Worm (Caenorhabditis elegans) whole organism, L4 larva: Measurements from ENCODE around the gene R10E9.2.

Source experiments
- F44E2.7 ChIP-seq: fragments of 200-800 bp; sonication (Bioruptor generic); IDR thresholded peaks from 2 replicates; pipeline ENCODE4 v2.1.2; 2022; ENCODE audit warnings: missing genetic modification characterization, missing compliant biosample characterization
- T26A8.4 ChIP-seq: fragments of 200-800 bp; sonication (Bioruptor generic); IDR thresholded peaks from 2 replicates; pipeline ENCODE4 v1.3.6; 2022; ENCODE audit warnings: missing genetic modification characterization, missing compliant biosample characterization
- Y5F2A.4 ChIP-seq: fragments of 200-800 bp; sonication (Bioruptor generic); optimal IDR thresholded peaks from 2 replicates; lab custom pipeline; 2018; ENCODE audit warnings: mild to moderate bottlenecking, missing genetic modification characterization, missing compliant biosample characterization
- aha-1 ChIP-seq: fragments of 150-350 bp; peaks from one replicate; lab custom pipeline; 2014; ENCODE audit warnings: missing biosample characterization, missing genetic modification characterization
- arid-1 ChIP-seq: fragments of 200-800 bp; sonication (Bioruptor generic); conservative IDR thresholded peaks from 2 replicates; pipeline ENCODE4 v1.3.6; 2022; ENCODE audit warnings: missing genetic modification reagents, missing genetic modification characterization, missing compliant biosample characterization
- attf-4 ChIP-seq: sonication (generic microtip); optimal IDR thresholded peaks from 3 replicates; lab custom pipeline; 2017; ENCODE audit warnings: missing biosample characterization, missing genetic modification characterization
- ceh-28 ChIP-seq: fragments of 150-350 bp; optimal IDR thresholded peaks from 2 replicates; lab custom pipeline; 2014; ENCODE audit warnings: missing biosample characterization, missing genetic modification reagents, missing genetic modification characterization
- ctbp-1 ChIP-seq: fragments of 200-800 bp; sonication (Bioruptor generic); IDR thresholded peaks from 2 replicates; pipeline ENCODE4 v1.3.6; 2022; ENCODE audit warnings: missing genetic modification reagents, missing genetic modification characterization, missing compliant biosample characterization
- daf-8 ChIP-seq: fragments of 200-800 bp; sonication (Bioruptor generic); IDR thresholded peaks from 2 replicates; pipeline ENCODE4 v1.3.6; 2022; ENCODE audit warnings: missing genetic modification characterization, missing compliant biosample characterization
- dmd-6 ChIP-seq: fragments of 200-800 bp; sonication (Bioruptor generic); IDR thresholded peaks from 2 replicates; pipeline ENCODE4 v1.3.6; 2022; ENCODE audit warnings: missing genetic modification reagents, missing genetic modification characterization, missing compliant biosample characterization
- dmd-8 ChIP-seq: fragments of 200-800 bp; sonication (Bioruptor generic); IDR thresholded peaks from 2 replicates; pipeline ENCODE4 v1.3.6; 2022; ENCODE audit warnings: missing genetic modification characterization, missing compliant biosample characterization
- dve-1 ChIP-seq: sonication (generic microtip); optimal IDR thresholded peaks from 2 replicates; lab custom pipeline; 2017; ENCODE audit warnings: antibody characterized with exemption, mild to moderate bottlenecking, missing genetic modification characterization, missing compliant biosample characterization; ENCODE audit not compliant: insufficient read depth
- fkh-10 ChIP-seq: fragments of 150-350 bp; optimal IDR thresholded peaks from 2 replicates; lab custom pipeline; 2014; ENCODE audit warnings: missing biosample characterization, missing genetic modification reagents, missing genetic modification characterization
- fos-1 ChIP-seq: fragments of 150-350 bp; optimal IDR thresholded peaks from 2 replicates; lab custom pipeline; 2014; ENCODE audit warnings: missing biosample characterization, missing genetic modification characterization
- gei-8 ChIP-seq: fragments of 200-800 bp; sonication (Bioruptor generic); optimal IDR thresholded peaks from 2 replicates; lab custom pipeline; 2018; ENCODE audit warnings: mild to moderate bottlenecking, missing genetic modification characterization, missing compliant biosample characterization
- hif-1 ChIP-seq, 2 experiments: sonication (generic microtip); optimal IDR thresholded peaks; 2 replicates each; lab custom pipeline; 2016 to 2017; ENCODE audit warnings: missing compliant biosample characterization in 2 of 2, missing genetic modification characterization in 2 of 2, missing genetic modification reagents in 2 of 2, missing genotype in 2 of 2, mild to moderate bottlenecking in 1 of 2
- hlh-11 ChIP-seq: fragments of 200-800 bp; sonication (Bioruptor generic); optimal IDR thresholded peaks from 2 replicates; lab custom pipeline; 2018; ENCODE audit warnings: mild to moderate bottlenecking, missing genetic modification characterization, missing compliant biosample characterization
- hlh-30 ChIP-seq: sonication (generic microtip); optimal IDR thresholded peaks from 2 replicates; lab custom pipeline; 2017; ENCODE audit warnings: antibody characterized with exemption, mild to moderate bottlenecking, missing genetic modification characterization, missing compliant biosample characterization; ENCODE audit not compliant: insufficient read depth
- hmg-1.1 ChIP-seq: fragments of 200-800 bp; sonication (Bioruptor generic); IDR thresholded peaks from 2 replicates; pipeline ENCODE4 v1.3.6; 2022; ENCODE audit warnings: missing genetic modification reagents, missing genetic modification characterization, missing compliant biosample characterization
- jun-1 ChIP-seq: fragments of 150-350 bp; optimal IDR thresholded peaks from 2 replicates; lab custom pipeline; 2014; ENCODE audit warnings: missing biosample characterization, missing genetic modification reagents, missing genetic modification characterization
- lin-13 ChIP-seq: fragments of 150-350 bp; optimal IDR thresholded peaks from 2 replicates; lab custom pipeline; 2014; ENCODE audit warnings: missing biosample characterization, missing genetic modification reagents, missing genetic modification characterization
- lin-38 ChIP-seq: fragments of 200-800 bp; sonication (Bioruptor generic); IDR thresholded peaks from 2 replicates; pipeline ENCODE4 v1.3.6; 2022; ENCODE audit warnings: missing genetic modification reagents, missing genetic modification characterization, missing compliant biosample characterization
- lsy-2 ChIP-seq, 2 experiments: fragments of 150-350 bp in 1 of 2; sonication (generic microtip) in 1 of 2; optimal IDR thresholded peaks; 2 replicates each; lab custom pipeline; 2014 to 2017; ENCODE audit warnings: missing biosample characterization in 2 of 2, missing genetic modification characterization in 2 of 2
- madf-5 ChIP-seq, 2 experiments: fragments of 200-800 bp; sonication (Bioruptor generic); IDR thresholded peaks; 2 replicates each; pipeline ENCODE4 v1.3.6; 2022; ENCODE audit warnings: missing compliant biosample characterization in 2 of 2, missing genetic modification characterization in 2 of 2
- madf-9 ChIP-seq: fragments of 200-800 bp; sonication (Bioruptor generic); conservative IDR thresholded peaks from 2 replicates; pipeline ENCODE4 v1.3.6; 2022; ENCODE audit warnings: missing genetic modification reagents, missing genetic modification characterization, missing compliant biosample characterization
- mdl-1 ChIP-seq, 2 experiments: fragments of 150-350 bp in 1 of 2; sonication (generic microtip) in 1 of 2; optimal IDR thresholded peaks; 2 replicates each; lab custom pipeline; 2014 to 2017; ENCODE audit warnings: missing biosample characterization in 2 of 2, missing genetic modification characterization in 2 of 2
- mdt-29 ChIP-seq: fragments of 200-800 bp; sonication (Bioruptor generic); IDR thresholded peaks from 2 replicates; pipeline ENCODE4 v1.3.6; 2022; ENCODE audit warnings: missing genetic modification reagents, missing genetic modification characterization, missing compliant biosample characterization
- mep-1 ChIP-seq: fragments of 150-350 bp; sonication (generic microtip); optimal IDR thresholded peaks from 3 replicates; lab custom pipeline; 2014; ENCODE audit warnings: missing biosample characterization, missing genetic modification characterization
- nhr-10 ChIP-seq: fragments of 150-350 bp; optimal IDR thresholded peaks from 2 replicates; lab custom pipeline; 2014; ENCODE audit warnings: missing biosample characterization, missing genetic modification characterization
- nhr-11 ChIP-seq: fragments of 150-350 bp; optimal IDR thresholded peaks from 2 replicates; lab custom pipeline; 2014; ENCODE audit warnings: missing biosample characterization, missing genetic modification characterization
- nhr-237 ChIP-seq: sonication (generic microtip); optimal IDR thresholded peaks from 2 replicates; lab custom pipeline; 2017; ENCODE audit warnings: missing biosample characterization, missing genetic modification characterization
- nhr-28 ChIP-seq: fragments of 150-350 bp; optimal IDR thresholded peaks from 2 replicates; lab custom pipeline; 2014; ENCODE audit warnings: missing biosample characterization, missing genetic modification characterization
- nhr-41 ChIP-seq: fragments of 200-800 bp; sonication (Bioruptor generic); IDR thresholded peaks from 2 replicates; pipeline ENCODE4 v1.3.6; 2022; ENCODE audit warnings: missing genetic modification reagents, missing genetic modification characterization, missing compliant biosample characterization
- nhr-48 ChIP-seq: sonication (generic microtip); optimal IDR thresholded peaks from 2 replicates; lab custom pipeline; 2016; ENCODE audit warnings: mild to moderate bottlenecking, missing genetic modification characterization, missing compliant biosample characterization
- nhr-6 ChIP-seq: fragments of 150-350 bp; optimal IDR thresholded peaks from 2 replicates; lab custom pipeline; 2014; ENCODE audit warnings: missing biosample characterization, missing genetic modification characterization
- pha-4 ChIP-seq, 2 experiments: fragments of 150-350 bp in 1 of 2; fragments of 200-800 bp in 1 of 2; sonication (Bioruptor generic) in 1 of 2; IDR thresholded peaks in 1 of 2; optimal IDR thresholded peaks in 1 of 2; 2 replicates each; pipeline versions ENCODE4 v1.3.6 to Lab custom; 2014 to 2022; ENCODE audit warnings: missing genetic modification characterization in 2 of 2, missing genetic modification reagents in 2 of 2, missing biosample characterization in 1 of 2, missing compliant biosample characterization in 1 of 2
- php-3 ChIP-seq: fragments of 200-800 bp; sonication (Bioruptor generic); IDR thresholded peaks from 2 replicates; pipeline ENCODE4 v1.3.6; 2022; ENCODE audit warnings: missing genetic modification reagents, missing genetic modification characterization, missing compliant biosample characterization
- pqm-1 ChIP-seq: sonication (generic microtip); optimal IDR thresholded peaks from 2 replicates; lab custom pipeline; 2017; ENCODE audit warnings: missing biosample characterization, missing genetic modification characterization
- rbr-2 ChIP-seq: sonication (generic microtip); optimal IDR thresholded peaks from 2 replicates; lab custom pipeline; 2016; ENCODE audit warnings: missing genotype, missing genetic modification characterization, missing compliant biosample characterization
- set-16 ChIP-seq: fragments of 200-800 bp; sonication (Bioruptor generic); IDR thresholded peaks from 2 replicates; pipeline ENCODE4 v1.3.6; 2022; ENCODE audit warnings: missing genetic modification reagents, missing genetic modification characterization, missing compliant biosample characterization
- spr-1 ChIP-seq: sonication (generic microtip); optimal IDR thresholded peaks from 2 replicates; lab custom pipeline; 2016; ENCODE audit warnings: mild to moderate bottlenecking, missing genetic modification characterization, missing compliant biosample characterization
- unc-62 ChIP-seq, 3 experiments: fragments of 150-350 bp in 1 of 3; sonication (generic microtip); optimal IDR thresholded peaks in 2 of 3; peaks in 1 of 3; 1 replicate in 1 of 3; 2 replicates in 2 of 3; lab custom pipeline; 2014 to 2017; ENCODE audit warnings: missing biosample characterization in 3 of 3, missing genetic modification characterization in 3 of 3, missing genetic modification reagents in 3 of 3, missing genotype in 1 of 3
- zag-1 ChIP-seq: fragments of 150-350 bp; optimal IDR thresholded peaks from 2 replicates; lab custom pipeline; 2014; ENCODE audit warnings: missing biosample characterization, missing genetic modification characterization
- zfp-3 ChIP-seq: fragments of 200-800 bp; sonication (Bioruptor generic); conservative IDR thresholded peaks from 2 replicates; pipeline ENCODE4 v1.3.6; 2022; ENCODE audit warnings: missing genetic modification reagents, missing genetic modification characterization, missing compliant biosample characterization
- zip-11 ChIP-seq: fragments of 200-800 bp; sonication (Bioruptor generic); IDR thresholded peaks from 2 replicates; pipeline ENCODE4 v1.3.6; 2022; ENCODE audit warnings: missing genetic modification characterization, missing compliant biosample characterization

R10E9.2 gene

ce11 chrIII:3984049-3984484 lies 19.9 kb upstream of the R10E9.2 start (continued):
- TF ChIP-seq ceh-28 (tag; lab: Kevin White, UChicago) = no peak
- peak; percentile 75 to 86 for TF ChIP-seq mdl-1 (tag; optimal IDR thresholded peaks at IDR 0.05; lab: Kevin White, UChicago)
- TF ChIP-seq fos-1 = no peak
- TF ChIP-seq Y5F2A.4 (GFP tag; lab: Kevin White, UChicago) = no peak
- no peak for TF ChIP-seq daf-8 (GFP tag; lab: Robert Waterston, UW)
- no peak for TF ChIP-seq spr-1
- TF ChIP-seq php-3 = no peak
- peak; percentile 56 for TF ChIP-seq hmg-1.1 (GFP tag; lab: Robert Waterston, UW)
- peak; percentile 39 for TF ChIP-seq nhr-11
- TF ChIP-seq arid-1 = no peak
- TF ChIP-seq rbr-2 (tag; lab: Kevin White, UChicago) = peak; percentile 76
- TF ChIP-seq unc-62 (GFP tag; optimal IDR thresholded peaks at IDR 0.05 in 1 of 2; lab: Kevin White, UChicago) = no peak
- no peak for TF ChIP-seq unc-62 (tag; optimal IDR thresholded peaks at IDR 0.05; lab: Kevin White, UChicago)
- peak; percentile 43 for TF ChIP-seq mep-1 (tag; lab: Kevin White, UChicago)
- peak; percentile 72 for TF ChIP-seq set-16 (GFP tag; lab: Robert Waterston, UW)
- TF ChIP-seq madf-9 (GFP tag; lab: Robert Waterston, UW) = peak; percentile 86
- peak in 1 of 2 experiments; percentile 52 for TF ChIP-seq hif-1 (tag; optimal IDR thresholded peaks at IDR 0.05; lab: Kevin White, UChicago)
- TF ChIP-seq mdt-29 = no peak
- TF ChIP-seq lin-13 (GFP tag; lab: Kevin White, UChicago) = no peak
- peak in 1 of 2 experiments; percentile 18 for TF ChIP-seq lsy-2 (tag; optimal IDR thresholded peaks at IDR 0.05; lab: Kevin White, UChicago)
- TF ChIP-seq dmd-6 (GFP tag; lab: Robert Waterston, UW) = peak; percentile 39
- TF ChIP-seq aha-1 (tag; lab: Kevin White, UChicago) = peak; percentile 70
- no peak for TF ChIP-seq lin-38 (GFP tag; lab: Robert Waterston, UW)
- peak; percentile 70 for TF ChIP-seq hlh-11 (tag; lab: Kevin White, UChicago)
- peak; percentile 66 for TF ChIP-seq hlh-30 (tag; lab: Kevin White, UChicago)
- no peak for TF ChIP-seq gei-8
- TF ChIP-seq dmd-8 = no peak
- TF ChIP-seq jun-1 = no peak

- TF ChIP-seq ctbp-1 (peak; percentile 58; the same call in 1 of the 2 replicates), spr-1 (peak; percentile 40), gei-8 (no peak), madf-5 (GFP tag; IDR thresholded peaks at IDR 0.05; lab: Robert Waterston, UW) (no peak), pqm-1 (tag; lab: Kevin White, UChicago) (peak; percentile 58), php-3 (no peak), dve-1 (tag; lab: Kevin White, UChicago) (peak; percentile 65), zip-11 (GFP tag; lab: Robert Waterston, UW) (no peak), T26A8.4 (GFP tag; lab: Robert Waterston, UW) (peak; percentile 37; the same call in 1 of the 2 replicates), mep-1 (tag; lab: Kevin White, UChicago) (peak; percentile 79), aha-1 (tag; lab: Kevin White, UChicago) (peak; percentile 97), nhr-237 (tag; lab: Kevin White, UChicago) (no peak), fkh-10 (peak; percentile 41), unc-62 (GFP tag; optimal IDR thresholded peaks at IDR 0.05 in 1 of 2; lab: Kevin White, UChicago) (peak in 1 of 2 experiments; percentile 44), unc-62 (tag; optimal IDR thresholded peaks at IDR 0.05; lab: Kevin White, UChicago) (no peak), lsy-2 (tag; optimal IDR thresholded peaks at IDR 0.05; lab: Kevin White, UChicago) (peak in 1 of 2 experiments; percentile 66), pha-4 (GFP tag; IDR thresholded peaks at IDR 0.05; lab: Robert Waterston, UW) (peak; percentile 61; the same call in 1 of the 2 replicates), pha-4 (tag; optimal IDR thresholded peaks at IDR 0.05; lab: Kevin White, UChicago) (no peak), mdl-1 (tag; optimal IDR thresholded peaks at IDR 0.05; lab: Kevin White, UChicago) (peak; percentile 13 to 83), dmd-6 (GFP tag; lab: Robert Waterston, UW) (peak; percentile 53), nhr-28 (peak; percentile 37), nhr-10 (peak; percentile 20), lin-38 (GFP tag; lab: Robert Waterston, UW) (peak; percentile 41; the same call in 1 of the 2 replicates), hmg-1.1 (GFP tag; lab: Robert Waterston, UW) (peak; percentile 90), F44E2.7 (GFP tag; lab: Robert Waterston, UW) (no peak), nhr-48 (tag; lab: Kevin White, UChicago) (peak; percentile 54), nhr-41 (GFP tag; lab: Robert Waterston, UW) (0 out of 2 replicates have a peak, but pooled peaks have one; percentile 28), zfp-3 (GFP tag; lab: Robert Waterston, UW) (no peak), hlh-11 (tag; lab: Kevin White, UChicago) (peak; percentile 86), zag-1 (no peak), nhr-6 (tag; lab: Kevin White, UChicago) (no peak), attf-4 (tag; lab: Kevin White, UChicago) (peak; percentile 42), madf-9 (GFP tag; lab: Robert Waterston, UW) (no peak), rbr-2 (tag; lab: Kevin White, UChicago) (peak; percentile 77)
Observed at ce11 chrIII:3979980-3980631, 16.0 kb upstream of the R10E9.2 start.
